Worm (Caenorhabditis elegans) whole organism, mixed stage, embryonic: Measurements from ENCODE around the gene K06H6.4.

ENCODE experiments used
- ceh-43 ChIP-seq: fragments of 200-800 bp; sonication (Bioruptor generic); optimal IDR thresholded peaks from 2 replicates; lab custom pipeline; 2018; ENCODE audit warnings: mild to moderate bottlenecking, missing genetic modification characterization, moderate library complexity, missing compliant biosample characterization
- ceh-83 ChIP-seq: fragments of 200-800 bp; sonication (Bioruptor generic); optimal IDR thresholded peaks from 2 replicates; lab custom pipeline; 2018; ENCODE audit warnings: mild to moderate bottlenecking, missing genetic modification characterization, missing compliant biosample characterization
- elt-1 ChIP-seq: sonication (generic microtip); optimal IDR thresholded peaks from 2 replicates; lab custom pipeline; 2017; ENCODE audit warnings: missing genetic modification characterization, mild to moderate bottlenecking, missing compliant biosample characterization, antibody characterized with exemption, moderate library complexity, borderline replicate concordance; ENCODE audit not compliant: insufficient read depth
- elt-3 ChIP-seq: fragments of 150-350 bp; optimal IDR thresholded peaks from 2 replicates; lab custom pipeline; 2014; ENCODE audit warnings: missing biosample characterization, missing genetic modification characterization
- hlh-1 ChIP-seq: fragments of 150-350 bp; optimal IDR thresholded peaks from 2 replicates; lab custom pipeline; 2014; ENCODE audit warnings: missing biosample characterization, missing genetic modification reagents, missing genetic modification characterization
- lin-13 ChIP-seq: fragments of 150-350 bp; optimal IDR thresholded peaks from 2 replicates; lab custom pipeline; 2014; ENCODE audit warnings: missing biosample characterization, missing genetic modification characterization
- nhr-237 ChIP-seq: fragments of 150-350 bp; optimal IDR thresholded peaks from 2 replicates; lab custom pipeline; 2014; ENCODE audit warnings: missing biosample characterization, missing genetic modification characterization
- nhr-28 ChIP-seq: fragments of 150-350 bp; optimal IDR thresholded peaks from 2 replicates; lab custom pipeline; 2014; ENCODE audit warnings: missing biosample characterization, missing genetic modification characterization
- nhr-76 ChIP-seq: sonication (generic microtip); optimal IDR thresholded peaks from 2 replicates; lab custom pipeline; 2017; ENCODE audit warnings: missing biosample characterization, missing genetic modification characterization
- pha-4 ChIP-seq: fragments of 150-350 bp; optimal IDR thresholded peaks from 2 replicates; lab custom pipeline; 2018; ENCODE audit warnings: missing biosample characterization, missing genetic modification reagents, missing genetic modification characterization
- tbx-8 ChIP-seq: fragments of 200-800 bp; sonication (Bioruptor generic); optimal IDR thresholded peaks from 2 replicates; lab custom pipeline; 2018; ENCODE audit warnings: mild to moderate bottlenecking, missing genetic modification characterization, moderate library complexity, missing compliant biosample characterization
- unc-39 ChIP-seq: fragments of 150-350 bp; optimal IDR thresholded peaks from 2 replicates; lab custom pipeline; 2014; ENCODE audit warnings: missing biosample characterization, missing genetic modification characterization

DNA sequence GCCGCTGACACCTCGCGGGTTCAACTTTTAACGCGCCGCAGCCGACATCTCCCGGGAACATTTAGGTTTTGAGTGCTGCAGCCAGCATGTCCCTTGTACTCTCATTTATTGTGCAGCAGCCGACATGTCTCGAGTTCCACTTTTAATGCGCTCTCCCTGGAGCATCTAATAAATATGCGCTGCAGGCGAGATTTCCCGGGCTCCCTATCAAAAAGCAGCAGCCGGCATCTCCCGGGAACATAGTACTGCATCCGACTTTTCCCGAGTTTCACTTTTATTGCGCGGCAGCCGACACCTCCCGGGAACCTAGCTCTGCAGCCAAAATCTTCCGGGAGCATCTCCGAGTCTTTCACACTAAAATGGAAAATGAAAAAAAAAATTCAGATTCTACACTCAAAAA lies 41.9 kb downstream of the K06H6.4 start:
- TF ChIP-seq pha-4 (tag; lab: Kevin White, UChicago): no peak
- no peak for TF ChIP-seq ceh-43 (GFP tag; lab: Kevin White, UChicago)
- TF ChIP-seq elt-1: no peak
- TF ChIP-seq ceh-83 (GFP tag; lab: Kevin White, UChicago): no peak
- TF ChIP-seq hlh-1 (tag; lab: Kevin White, UChicago): no peak
- TF ChIP-seq nhr-28 (tag; lab: Kevin White, UChicago): no peak
- TF ChIP-seq unc-39 (tag; lab: Kevin White, UChicago): no peak
- no peak for TF ChIP-seq lin-13 (tag; lab: Kevin White, UChicago)
- TF ChIP-seq nhr-76 (tag; lab: Kevin White, UChicago): no peak
- TF ChIP-seq elt-3 (tag; lab: Kevin White, UChicago): no peak
- TF ChIP-seq tbx-8 (GFP tag; lab: Kevin White, UChicago): no peak
- no peak for TF ChIP-seq nhr-237 (tag; lab: Kevin White, UChicago)
